Worm (Caenorhabditis elegans) whole organism, young adult: ENCODE results near the gene jun-1.

Experiments
- C17E4.6 ChIP-seq: fragments of 200-800 bp; sonication (Bioruptor generic); IDR thresholded peaks from 2 replicates; pipeline ENCODE4 v1.3.6; 2022; ENCODE audit warnings: missing genetic modification reagents, missing genetic modification characterization, missing compliant biosample characterization
- F37B4.10 ChIP-seq: fragments of 200-800 bp; sonication (Bioruptor generic); IDR thresholded peaks from 2 replicates; pipeline ENCODE4 v1.3.6; 2022; ENCODE audit warnings: missing genetic modification characterization, missing compliant biosample characterization
- F52B5.7 ChIP-seq: sonication (generic microtip); optimal IDR thresholded peaks from 2 replicates; lab custom pipeline; 2016; ENCODE audit warnings: mild to moderate bottlenecking, missing genetic modification characterization, missing compliant biosample characterization
- K12H6.12 ChIP-seq: fragments of 200-800 bp; sonication (Bioruptor generic); optimal IDR thresholded peaks from 2 replicates; lab custom pipeline; 2018; ENCODE audit warnings: mild to moderate bottlenecking, missing genetic modification characterization, missing compliant biosample characterization
- Y53F4B.3 ChIP-seq: fragments of 200-800 bp; sonication (Bioruptor generic); IDR thresholded peaks from 2 replicates; pipeline ENCODE4 v1.3.6; 2022; ENCODE audit warnings: missing genetic modification reagents, missing genetic modification characterization, missing compliant biosample characterization
- Y56A3A.18 ChIP-seq: fragments of 200-800 bp; sonication (Bioruptor generic); IDR thresholded peaks from 2 replicates; pipeline ENCODE4 v1.3.6; 2022; ENCODE audit warnings: missing genetic modification reagents, missing genetic modification characterization, missing compliant biosample characterization
- Y67H2A.10 ChIP-seq: fragments of 200-800 bp; sonication (Bioruptor generic); conservative IDR thresholded peaks from 2 replicates; pipeline ENCODE4 v1.3.6; 2022; ENCODE audit warnings: missing genetic modification reagents, missing genetic modification characterization, missing compliant biosample characterization
- Y95B8A.8 ChIP-seq: fragments of 200-800 bp; sonication (Bioruptor generic); IDR thresholded peaks from 2 replicates; pipeline ENCODE4 v1.3.6; 2022; ENCODE audit warnings: missing genetic modification reagents, missing genetic modification characterization, missing compliant biosample characterization
- akir-1 ChIP-seq: fragments of 200-800 bp; sonication (Bioruptor generic); optimal IDR thresholded peaks from 2 replicates; lab custom pipeline; 2018; ENCODE audit warnings: mild to moderate bottlenecking, missing genetic modification characterization, moderate library complexity, missing compliant biosample characterization
- ama-1 ChIP-seq, 3 experiments: fragments of 150-350 bp in 1 of 3; sonication (generic microtip) in 2 of 3; optimal IDR thresholded peaks; 2 replicates each; lab custom pipeline; 2014 to 2018; ENCODE audit warnings: missing biosample characterization in 2 of 3, missing genetic modification characterization in 2 of 3, missing genetic modification reagents in 2 of 3
- aptf-3 ChIP-seq: fragments of 200-800 bp; sonication (Bioruptor generic); IDR thresholded peaks from 2 replicates; pipeline ENCODE4 v1.3.6; 2022; ENCODE audit warnings: missing genetic modification characterization, missing compliant biosample characterization
- atf-7 ChIP-seq: sonication (generic microtip); optimal IDR thresholded peaks from 2 replicates; lab custom pipeline; 2017; ENCODE audit warnings: mild to moderate bottlenecking, missing genetic modification characterization, missing compliant biosample characterization
- cebp-2 ChIP-seq: fragments of 200-800 bp; sonication (Bioruptor generic); IDR thresholded peaks from 2 replicates; pipeline ENCODE4 v1.3.6; 2022; ENCODE audit warnings: missing genetic modification characterization, missing compliant biosample characterization
- ceh-100 ChIP-seq: fragments of 200-800 bp; sonication (Bioruptor generic); IDR thresholded peaks from 2 replicates; pipeline ENCODE4 v1.3.6; 2022; ENCODE audit warnings: missing genetic modification reagents, missing genetic modification characterization, missing compliant biosample characterization
- ceh-27 ChIP-seq: fragments of 200-800 bp; sonication (Bioruptor generic); optimal IDR thresholded peaks from 2 replicates; lab custom pipeline; 2018; ENCODE audit warnings: mild to moderate bottlenecking, missing genetic modification characterization, moderate library complexity, missing compliant biosample characterization
- die-1 ChIP-seq: sonication (generic microtip); optimal IDR thresholded peaks from 2 replicates; lab custom pipeline; 2016; ENCODE audit warnings: missing genotype, mild to moderate bottlenecking, missing genetic modification characterization, missing compliant biosample characterization
- dpff-1 ChIP-seq: sonication (generic microtip); optimal IDR thresholded peaks from 2 replicates; lab custom pipeline; 2017; ENCODE audit warnings: mild to moderate bottlenecking, missing genetic modification characterization, missing compliant biosample characterization
- efl-1 ChIP-seq: fragments of 150-350 bp; optimal IDR thresholded peaks from 2 replicates; lab custom pipeline; 2014; ENCODE audit warnings: missing biosample characterization, missing genetic modification reagents, missing genetic modification characterization
- egl-18 ChIP-seq: fragments of 200-800 bp; sonication (Bioruptor generic); IDR thresholded peaks from 2 replicates; pipeline ENCODE4 v1.3.6; 2022; ENCODE audit warnings: missing genetic modification reagents, missing genetic modification characterization, missing compliant biosample characterization
- egl-44 ChIP-seq: fragments of 200-800 bp; sonication (Bioruptor generic); IDR thresholded peaks from 2 replicates; pipeline ENCODE4 v1.3.6; 2022; ENCODE audit warnings: missing genetic modification reagents, missing genetic modification characterization, missing compliant biosample characterization
- egrh-3 ChIP-seq: fragments of 200-800 bp; sonication (Bioruptor generic); IDR thresholded peaks from 2 replicates; pipeline ENCODE4 v1.3.6; 2022; ENCODE audit warnings: missing genetic modification reagents, missing genetic modification characterization, missing compliant biosample characterization
- ets-4 ChIP-seq: fragments of 200-800 bp; sonication (Bioruptor generic); optimal IDR thresholded peaks from 2 replicates; lab custom pipeline; 2018; ENCODE audit warnings: mild to moderate bottlenecking, missing genetic modification characterization, missing compliant biosample characterization
- fkh-3 ChIP-seq: sonication (generic microtip); optimal IDR thresholded peaks from 2 replicates; lab custom pipeline; 2016; ENCODE audit warnings: mild to moderate bottlenecking, missing genetic modification characterization, missing compliant biosample characterization
- him-1 ChIP-seq: sonication (generic microtip); optimal IDR thresholded peaks from 2 replicates; lab custom pipeline; 2016; ENCODE audit warnings: missing genotype, missing genetic modification reagents, missing genetic modification characterization, missing compliant biosample characterization
- hmg-20 ChIP-seq: fragments of 200-800 bp; sonication (Bioruptor generic); IDR thresholded peaks from 2 replicates; pipeline ENCODE4 v1.3.6; 2022; ENCODE audit warnings: missing genetic modification reagents, missing genetic modification characterization, missing compliant biosample characterization
- hrde-1 ChIP-seq: sonication (generic microtip); optimal IDR thresholded peaks from 2 replicates; lab custom pipeline; 2016; ENCODE audit warnings: missing genetic modification characterization, mild to moderate bottlenecking, missing compliant biosample characterization, moderate library complexity, missing genotype, missing genetic modification reagents, borderline replicate concordance
- hsf-1 ChIP-seq: fragments of 200-800 bp; sonication (Bioruptor generic); IDR thresholded peaks from 2 replicates; pipeline ENCODE4 v1.3.6; 2022; ENCODE audit warnings: missing genetic modification reagents, missing genetic modification characterization, missing compliant biosample characterization
- let-526 ChIP-seq: fragments of 200-800 bp; sonication (Bioruptor generic); IDR thresholded peaks from 2 replicates; pipeline ENCODE4 v1.3.6; 2022; ENCODE audit warnings: missing genetic modification reagents, missing genetic modification characterization, missing compliant biosample characterization
- lin-26 ChIP-seq: fragments of 200-800 bp; sonication (Bioruptor generic); IDR thresholded peaks from 2 replicates; pipeline ENCODE4 v1.3.6; 2022; ENCODE audit warnings: missing genetic modification reagents, missing genetic modification characterization, missing compliant biosample characterization
- lin-35 ChIP-seq, 3 experiments: fragments of 150-350 bp in 2 of 3; sonication (generic microtip) in 1 of 3; optimal IDR thresholded peaks; 2 replicates each; lab custom pipeline; 2014 to 2018; ENCODE audit warnings: missing biosample characterization in 3 of 3, missing genetic modification characterization in 3 of 3, missing genetic modification reagents in 3 of 3
- lir-1 ChIP-seq: fragments of 200-800 bp; sonication (Bioruptor generic); conservative IDR thresholded peaks from 2 replicates; pipeline ENCODE4 v1.3.6; 2022; ENCODE audit warnings: missing genetic modification reagents, missing genetic modification characterization, missing compliant biosample characterization
- lsl-1 ChIP-seq: fragments of 200-800 bp; sonication (Bioruptor generic); optimal IDR thresholded peaks from 2 replicates; lab custom pipeline; 2018; ENCODE audit warnings: mild to moderate bottlenecking, missing genetic modification characterization, moderate library complexity, missing compliant biosample characterization
- madf-3 ChIP-seq: fragments of 200-800 bp; sonication (Bioruptor generic); IDR thresholded peaks from 2 replicates; pipeline ENCODE4 v1.3.6; 2022; ENCODE audit warnings: missing genetic modification reagents, missing genetic modification characterization, missing compliant biosample characterization
- madf-6 ChIP-seq: fragments of 200-800 bp; sonication (Bioruptor generic); IDR thresholded peaks from 2 replicates; pipeline ENCODE4 v1.3.6; 2022; ENCODE audit warnings: missing genetic modification reagents, missing genetic modification characterization, missing compliant biosample characterization
- madf-8 ChIP-seq: fragments of 200-800 bp; sonication (Bioruptor generic); conservative IDR thresholded peaks from 2 replicates; pipeline ENCODE4 v1.3.6; 2022; ENCODE audit warnings: missing genetic modification reagents, missing genetic modification characterization, missing compliant biosample characterization
- mel-28 ChIP-seq: sonication (generic microtip); optimal IDR thresholded peaks from 2 replicates; lab custom pipeline; 2016; ENCODE audit warnings: borderline replicate concordance, mild to moderate bottlenecking, missing genetic modification characterization, missing compliant biosample characterization
- mxl-1 ChIP-seq: sonication (generic microtip); optimal IDR thresholded peaks from 2 replicates; lab custom pipeline; 2016; ENCODE audit warnings: missing genetic modification characterization, missing compliant biosample characterization
- nfya-1 ChIP-seq: sonication (generic microtip); optimal IDR thresholded peaks from 2 replicates; lab custom pipeline; 2017; ENCODE audit warnings: antibody characterized with exemption, missing compliant biosample characterization, missing genetic modification characterization, borderline replicate concordance; ENCODE audit not compliant: insufficient read depth
- nhr-179 ChIP-seq: sonication (generic microtip); optimal IDR thresholded peaks from 2 replicates; lab custom pipeline; 2016; ENCODE audit warnings: mild to moderate bottlenecking, missing genetic modification characterization, missing compliant biosample characterization
- nhr-27 ChIP-seq: fragments of 200-800 bp; sonication (Bioruptor generic); optimal IDR thresholded peaks from 2 replicates; lab custom pipeline; 2018; ENCODE audit warnings: mild to moderate bottlenecking, missing genetic modification characterization, moderate library complexity, missing compliant biosample characterization
- sdz-38 ChIP-seq: sonication (generic microtip); optimal IDR thresholded peaks from 2 replicates; lab custom pipeline; 2016; ENCODE audit warnings: missing genotype, missing genetic modification characterization, missing compliant biosample characterization
- snpc-1.1 ChIP-seq: sonication (generic microtip); optimal IDR thresholded peaks from 2 replicates; lab custom pipeline; 2017; ENCODE audit warnings: missing genetic modification characterization, mild to moderate bottlenecking, missing compliant biosample characterization, antibody characterized with exemption, moderate library complexity, missing genotype, missing genetic modification reagents; ENCODE audit not compliant: insufficient read depth
- snpc-1.3 ChIP-seq: sonication (generic microtip); optimal IDR thresholded peaks from 2 replicates; lab custom pipeline; 2017; ENCODE audit warnings: missing genetic modification characterization, mild to moderate bottlenecking, missing compliant biosample characterization, antibody characterized with exemption, moderate library complexity, missing genotype, missing genetic modification reagents; ENCODE audit not compliant: insufficient read depth
- tlf-1 ChIP-seq: fragments of 200-800 bp; sonication (Bioruptor generic); optimal IDR thresholded peaks from 2 replicates; lab custom pipeline; 2018; ENCODE audit warnings: mild to moderate bottlenecking, missing genetic modification characterization, missing compliant biosample characterization
- ztf-6 ChIP-seq: fragments of 200-800 bp; sonication (Bioruptor generic); IDR thresholded peaks from 2 replicates; pipeline ENCODE4 v1.3.6; 2022; ENCODE audit warnings: missing genetic modification reagents, missing genetic modification characterization, missing compliant biosample characterization

The jun-1 gene

DNA sequence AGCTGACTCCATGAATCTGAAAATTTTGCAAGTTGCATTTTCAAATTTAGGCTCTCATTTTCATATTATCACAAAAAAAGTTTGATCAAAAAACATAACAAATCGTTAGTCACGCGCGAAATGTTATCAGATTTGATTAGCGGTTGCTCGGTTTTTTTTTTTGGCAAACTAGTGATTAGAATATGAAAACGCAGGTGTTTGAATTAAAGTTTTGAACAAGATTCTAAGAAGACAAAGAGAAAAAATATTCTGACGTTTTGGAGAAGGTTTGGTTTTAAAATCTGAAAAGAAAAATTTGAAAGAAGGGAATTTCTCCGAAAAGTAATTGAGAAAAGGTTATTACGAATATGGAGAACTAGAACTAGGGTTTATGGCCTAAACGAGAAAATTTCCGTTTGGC, 31.4 kb downstream of the jun-1 start (continued):
- TF ChIP-seq die-1 (tag; lab: Kevin White, UChicago), result no peak
- TF ChIP-seq lir-1, result no peak
- TF ChIP-seq, all 124 proteins: peak for 0

DNA sequence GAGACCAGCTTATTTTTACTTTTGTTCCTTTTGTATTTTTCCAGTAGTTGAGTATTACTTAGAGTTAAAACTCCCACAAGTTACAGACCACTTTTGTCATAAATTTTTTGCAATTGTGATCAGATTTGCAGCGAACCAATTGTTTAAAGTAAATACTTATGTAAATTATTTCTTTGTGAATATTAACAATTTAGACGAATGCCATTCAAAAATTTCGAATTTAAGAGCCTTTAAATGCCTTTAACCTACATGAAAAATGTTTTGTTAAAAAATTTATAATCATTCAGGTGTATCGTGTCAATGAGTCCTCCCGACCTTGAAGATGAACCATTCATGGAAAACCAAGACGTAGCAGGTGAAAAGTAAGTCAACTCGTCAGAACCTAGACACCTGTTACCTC, 33.0 kb downstream of the jun-1 start, which contains the start of gene W07A12.4:
Gene W07A12.4, plus strand, starts transcription at position 301 of the 400 bp plus-strand sequence.
- TF ChIP-seq ztf-6, result no peak
- TF ChIP-seq dpff-1, result no peak
- TF ChIP-seq cebp-2 (GFP tag; lab: Robert Waterston, UW), result no peak
- no peak for TF ChIP-seq nhr-27 (tag; lab: Kevin White, UChicago)
- TF ChIP-seq lsl-1 (GFP tag; lab: Kevin White, UChicago), result no peak
- no peak for TF ChIP-seq akir-1 (GFP tag; lab: Kevin White, UChicago)
- no peak for TF ChIP-seq nfya-1 (tag; lab: Kevin White, UChicago)
- no peak for TF ChIP-seq C17E4.6
- TF ChIP-seq Y53F4B.3 (GFP tag; lab: Robert Waterston, UW), result no peak
- TF ChIP-seq hsf-1, result no peak
- no peak for TF ChIP-seq snpc-1.3 (tag; lab: Kevin White, UChicago)
- no peak for TF ChIP-seq madf-6 (GFP tag; lab: Robert Waterston, UW)
- TF ChIP-seq tlf-1 (GFP tag; lab: Kevin White, UChicago), result no peak
- TF ChIP-seq nhr-179, result no peak
- no peak for TF ChIP-seq lin-26 (GFP tag; lab: Robert Waterston, UW)
- TF ChIP-seq egl-44 (GFP tag; lab: Robert Waterston, UW), result no peak
- TF ChIP-seq ets-4 (GFP tag; lab: Kevin White, UChicago), result no peak

DNA sequence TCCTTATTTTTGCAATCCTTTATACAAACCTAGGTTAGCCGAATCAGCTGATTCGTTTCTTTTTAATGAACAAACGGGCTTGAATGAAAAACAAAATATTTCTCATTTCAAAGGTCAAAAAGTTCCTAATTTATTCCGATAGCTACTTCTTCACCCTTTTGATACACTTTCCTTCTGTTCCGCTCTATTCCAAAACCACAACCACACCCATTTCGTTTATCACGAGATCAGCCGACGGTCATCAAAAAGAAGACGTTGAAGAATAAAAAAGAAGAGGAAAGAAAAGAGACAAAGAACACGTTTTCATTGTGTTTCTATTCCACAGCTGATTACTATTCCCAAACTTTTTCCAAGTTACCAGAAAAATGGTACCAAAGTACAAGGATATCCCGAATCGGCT, 35.1 kb downstream of the jun-1 start:
- TF ChIP-seq egl-18 (GFP tag; lab: Robert Waterston, UW) (no peak), fkh-3 (no peak), Y95B8A.8 (GFP tag; lab: Robert Waterston, UW) (no peak), K12H6.12 (tag; lab: Kevin White, UChicago) (no peak), him-1 (no peak), lin-35 (GFP tag; optimal IDR thresholded peaks at IDR 0.05; lab: Kevin White, UChicago) (no peak), hmg-20 (GFP tag; lab: Robert Waterston, UW) (no peak), egrh-3 (GFP tag; lab: Robert Waterston, UW) (no peak), F52B5.7 (tag; lab: Kevin White, UChicago) (no peak), mxl-1 (no peak), atf-7 (no peak), ceh-27 (no peak)

DNA sequence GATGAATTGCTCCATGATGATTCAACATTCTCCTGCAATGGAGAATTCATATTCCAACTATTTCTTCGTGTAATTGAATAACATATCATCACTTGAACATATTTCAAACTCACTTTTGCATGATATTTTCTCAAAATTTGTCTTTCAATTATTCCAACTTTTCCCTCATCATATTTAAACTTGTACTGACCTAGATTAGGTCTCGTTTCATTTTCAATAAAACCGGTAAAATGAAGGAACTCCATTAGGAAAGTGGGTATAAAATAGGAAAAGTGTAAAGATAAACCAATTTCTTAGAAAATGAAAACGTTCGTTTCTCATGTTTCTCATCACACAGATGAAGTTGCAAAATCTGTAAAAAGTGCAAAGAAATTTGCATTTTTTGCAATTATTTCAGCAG, 39.3 kb downstream of the jun-1 start, which contains the start of gene col-78:
Gene col-78, plus strand, starts transcription at position 301 of the 400 bp plus-strand sequence.
- TF ChIP-seq Y67H2A.10 (GFP tag; lab: Robert Waterston, UW), result no peak
- no peak for TF ChIP-seq Y56A3A.18
- no peak for TF ChIP-seq aptf-3 (GFP tag; lab: Robert Waterston, UW)
- no peak for TF ChIP-seq ceh-100 (GFP tag; lab: Robert Waterston, UW)
- TF ChIP-seq die-1 (tag; lab: Kevin White, UChicago), result no peak
- no peak for TF ChIP-seq hrde-1 (tag; lab: Kevin White, UChicago)
- no peak for TF ChIP-seq Y53F4B.3 (GFP tag; lab: Robert Waterston, UW)
- TF ChIP-seq egl-18 (GFP tag; lab: Robert Waterston, UW), result no peak
- TF ChIP-seq sdz-38, result no peak
- no peak for TF ChIP-seq madf-3
- TF ChIP-seq F37B4.10 (GFP tag; lab: Robert Waterston, UW), result no peak
- TF ChIP-seq mel-28 (tag; lab: Kevin White, UChicago), result no peak
- TF ChIP-seq madf-8 (GFP tag; lab: Robert Waterston, UW), result no peak
- no peak for TF ChIP-seq let-526 (GFP tag; lab: Robert Waterston, UW)
- TF ChIP-seq snpc-1.1, result no peak
- TF ChIP-seq ztf-6, result no peak
- TF ChIP-seq efl-1, result no peak
- TF ChIP-seq ama-1 (optimal IDR thresholded peaks at IDR 0.05; lab: Kevin White, UChicago), result no peak
- no peak for TF ChIP-seq ama-1 (GFP tag; optimal IDR thresholded peaks at IDR 0.05; lab: Kevin White, UChicago)
